Worm (Caenorhabditis elegans) whole organism, L4/young adult: ENCODE measurements around the gene mtch-1.

Experiments
- dao-5 ChIP-seq: sonication (generic microtip); optimal IDR thresholded peaks from 2 replicates; lab custom pipeline; 2016; ENCODE audit warnings: missing genotype, missing genetic modification characterization, moderate library complexity, missing compliant biosample characterization
- him-1 ChIP-seq: sonication (generic microtip); optimal IDR thresholded peaks from 2 replicates; lab custom pipeline; 2016; ENCODE audit warnings: missing genotype, missing genetic modification reagents, missing genetic modification characterization, missing compliant biosample characterization

DNA sequence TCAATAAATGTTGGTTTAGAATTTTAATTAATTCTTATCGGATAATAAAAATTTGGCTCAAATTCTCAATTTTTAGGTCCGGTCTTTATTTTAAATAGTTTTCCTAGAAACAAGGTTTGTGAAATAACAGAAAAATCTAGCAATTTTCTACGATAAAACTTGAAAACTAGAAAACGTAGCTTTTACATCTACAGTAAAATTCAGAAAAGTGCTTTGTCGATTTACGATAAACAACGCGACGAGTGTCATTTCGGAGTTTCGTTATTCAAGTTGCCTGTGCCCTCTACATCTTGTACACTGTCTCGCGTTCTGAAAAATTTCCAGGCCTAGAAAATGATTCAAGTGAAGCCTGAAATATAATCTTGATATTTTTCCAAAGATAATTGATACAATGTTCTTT lies 17.2 kb downstream of the mtch-1 start:
- TF ChIP-seq him-1 (tag; lab: Kevin White, UChicago), result no peak
- no peak for TF ChIP-seq dao-5 (tag; lab: Kevin White, UChicago)
